Fruit fly (Drosophila melanogaster) whole organism, embryonic: ENCODE data around the gene CG32163.

Source experiments
- Adf1 ChIP-seq: fragments of 200-800 bp; sonication (Bioruptor generic); IDR thresholded peaks from 2 replicates; pipeline ENCODE4 v1.3.6; 2022; ENCODE audit warnings: missing biosample characterization, missing genetic modification characterization
- Atf3 ChIP-seq: fragments of 200-800 bp; sonication (Bioruptor generic); optimal IDR thresholded peaks from 3 replicates; lab custom pipeline; 2016; ENCODE audit warnings: missing biosample characterization, missing genetic modification characterization
- CG10654 ChIP-seq: fragments of 200-800 bp; sonication (Bioruptor generic); optimal IDR thresholded peaks from 2 replicates; lab custom pipeline; 2016; ENCODE audit warnings: missing biosample characterization, missing genetic modification characterization
- CG11456 ChIP-seq: fragments of 200-800 bp; sonication (Bioruptor generic); IDR thresholded peaks from 3 replicates; pipeline ENCODE4 v1.3.6; 2022; ENCODE audit warnings: missing biosample characterization, missing genetic modification characterization
- CG11695 ChIP-seq: fragments of 200-800 bp; sonication (Bioruptor generic); IDR thresholded peaks from 3 replicates; pipeline ENCODE4 v1.3.6; 2022; ENCODE audit warnings: missing biosample characterization, missing genetic modification characterization
- CG12942 ChIP-seq: fragments of 200-800 bp; sonication (Bioruptor generic); optimal IDR thresholded peaks from 3 replicates; lab custom pipeline; 2016; ENCODE audit warnings: missing biosample characterization, missing genetic modification characterization
- CG14014 ChIP-seq: fragments of 200-800 bp; sonication (Bioruptor generic); IDR thresholded peaks from 2 replicates; pipeline ENCODE4 v1.3.6; 2022; ENCODE audit warnings: missing biosample characterization, missing genetic modification characterization
- CG14860 ChIP-seq: fragments of 200-800 bp; sonication (Bioruptor generic); IDR thresholded peaks from 3 replicates; pipeline ENCODE4 v1.3.6; 2022; ENCODE audit warnings: missing biosample characterization, missing genetic modification characterization; ENCODE audit not compliant: partially characterized antibody
- CG1529 ChIP-seq: fragments of 200-800 bp; sonication (Bioruptor generic); optimal IDR thresholded peaks from 3 replicates; lab custom pipeline; 2018; ENCODE audit warnings: missing biosample characterization, missing genetic modification characterization
- CG15601 ChIP-seq: fragments of 200-800 bp; sonication (Bioruptor generic); optimal IDR thresholded peaks from 3 replicates; lab custom pipeline; 2019; ENCODE audit warnings: missing biosample characterization, mild to moderate bottlenecking, missing genetic modification characterization, moderate library complexity
- CG17385 ChIP-seq: fragments of 200-800 bp; sonication (Bioruptor generic); optimal IDR thresholded peaks from 3 replicates; lab custom pipeline; 2018; ENCODE audit warnings: missing biosample characterization, mild to moderate bottlenecking, missing genetic modification characterization
- CG2129 ChIP-seq: fragments of 200-800 bp; sonication (Bioruptor generic); IDR thresholded peaks from 2 replicates; pipeline ENCODE4 v1.3.6; 2022; ENCODE audit warnings: missing biosample characterization, missing genetic modification characterization; ENCODE audit not compliant: partially characterized antibody
- CG2889 ChIP-seq: fragments of 200-800 bp; sonication (Bioruptor generic); IDR thresholded peaks from 3 replicates; pipeline ENCODE4 v1.3.6; 2022; ENCODE audit warnings: missing biosample characterization, missing genetic modification characterization
- CG3065 ChIP-seq: fragments of 200-800 bp; sonication (Bioruptor generic); optimal IDR thresholded peaks from 2 replicates; lab custom pipeline; 2016; ENCODE audit warnings: missing biosample characterization, missing genetic modification characterization
- CG31441 ChIP-seq: fragments of 200-800 bp; sonication (Bioruptor generic); IDR thresholded peaks from 2 replicates; pipeline ENCODE4 v1.3.6; 2022; ENCODE audit warnings: missing biosample characterization, missing genetic modification characterization
- CG34224 ChIP-seq: fragments of 200-800 bp; sonication (Bioruptor generic); IDR thresholded peaks from 3 replicates; pipeline ENCODE4 v1.3.6; 2022; ENCODE audit warnings: missing biosample characterization, missing genetic modification characterization; ENCODE audit not compliant: partially characterized antibody
- CG4328 ChIP-seq: fragments of 200-800 bp; sonication (Bioruptor generic); optimal IDR thresholded peaks from 3 replicates; lab custom pipeline; 2017; ENCODE audit warnings: missing biosample characterization, missing genetic modification reagents, missing genetic modification characterization
- CG43689 ChIP-seq: fragments of 200-800 bp; sonication (Bioruptor generic); IDR thresholded peaks from 2 replicates; pipeline ENCODE4 v1.3.6; 2022; ENCODE audit warnings: missing biosample characterization, missing genetic modification characterization
- CG6689 ChIP-seq: fragments of 200-800 bp; sonication (Bioruptor generic); IDR thresholded peaks from 2 replicates; pipeline ENCODE4 v1.3.6; 2022; ENCODE audit warnings: missing biosample characterization, missing genetic modification characterization
- CG7839 ChIP-seq: fragments of 200-800 bp; sonication (Bioruptor generic); optimal IDR thresholded peaks from 3 replicates; lab custom pipeline; 2018; ENCODE audit warnings: missing biosample characterization, mild to moderate bottlenecking, missing genetic modification characterization, moderate library complexity
- CG8359 ChIP-seq: fragments of 200-800 bp; sonication (Bioruptor generic); optimal IDR thresholded peaks from 2 replicates; lab custom pipeline; 2017; ENCODE audit warnings: missing biosample characterization, mild to moderate bottlenecking, missing genetic modification characterization, borderline replicate concordance
- CG9817 ChIP-seq: fragments of 200-800 bp; sonication (Bioruptor generic); optimal IDR thresholded peaks from 2 replicates; lab custom pipeline; 2018; ENCODE audit warnings: missing biosample characterization, mild to moderate bottlenecking, missing genetic modification characterization, moderate library complexity
- CG9932 ChIP-seq: fragments of 200-800 bp; sonication (Bioruptor generic); IDR thresholded peaks from 2 replicates; pipeline ENCODE4 v1.3.6; 2022; ENCODE audit warnings: missing biosample characterization, missing genetic modification characterization
- D ChIP-seq, 2 experiments: fragments of 200-800 bp in 1 of 2; fragments of >200 bp in 1 of 2; sonication (Bioruptor generic) in 1 of 2; optimal IDR thresholded peaks; 2 replicates in 1 of 2; 3 replicates in 1 of 2; lab custom pipeline; 2017; ENCODE audit warnings: mild to moderate bottlenecking in 1 of 2, missing biosample characterization in 1 of 2, missing genetic modification characterization in 1 of 2, missing genetic modification reagents in 1 of 2
- Deaf1 ChIP-seq: fragments of 200-800 bp; optimal IDR thresholded peaks from 3 replicates; lab custom pipeline; 2019; ENCODE audit warnings: missing biosample characterization, mild to moderate bottlenecking, missing genetic modification characterization, moderate library complexity
- HHEX ChIP-seq: fragments of 200-800 bp; sonication (Bioruptor generic); optimal IDR thresholded peaks from 3 replicates; lab custom pipeline; 2017; ENCODE audit warnings: missing biosample characterization, mild to moderate bottlenecking, missing genetic modification characterization, missing genetic modification reagents
- Hsf ChIP-seq: fragments of 200-800 bp; sonication (Bioruptor generic); optimal IDR thresholded peaks from 3 replicates; lab custom pipeline; 2016; ENCODE audit warnings: missing biosample characterization, missing genetic modification characterization
- Lpt ChIP-seq: fragments of >200 bp; optimal IDR thresholded peaks from 2 replicates; lab custom pipeline; 2018; ENCODE audit warnings: missing biosample characterization, missing genetic modification characterization
- Myb ChIP-seq: fragments of 200-800 bp; sonication (Bioruptor generic); optimal IDR thresholded peaks from 2 replicates; lab custom pipeline; 2016; ENCODE audit warnings: missing biosample characterization, missing genetic modification characterization
- Nf-YA ChIP-seq: fragments of 200-800 bp; sonication (Bioruptor generic); IDR thresholded peaks from 2 replicates; pipeline ENCODE4 v1.3.6; 2022; ENCODE audit warnings: missing biosample characterization, missing genetic modification characterization
- NfI ChIP-seq: fragments of 200-800 bp; sonication (Bioruptor generic); optimal IDR thresholded peaks from 3 replicates; lab custom pipeline; 2018; ENCODE audit warnings: missing biosample characterization, mild to moderate bottlenecking, missing genetic modification characterization, moderate library complexity
- Side ChIP-seq: fragments of 200-800 bp; sonication (Bioruptor generic); optimal IDR thresholded peaks from 2 replicates; lab custom pipeline; 2016; ENCODE audit warnings: missing biosample characterization, missing genetic modification characterization
- Ssrp ChIP-seq: fragments of 200-800 bp; sonication (Bioruptor generic); optimal IDR thresholded peaks from 2 replicates; lab custom pipeline; 2018; ENCODE audit warnings: missing biosample characterization, mild to moderate bottlenecking, missing genetic modification characterization, moderate library complexity
- Vsx1 ChIP-seq: fragments of 200-800 bp; sonication (Bioruptor generic); optimal IDR thresholded peaks from 2 replicates; lab custom pipeline; 2017; ENCODE audit warnings: missing biosample characterization, mild to moderate bottlenecking, missing genetic modification characterization, missing genetic modification reagents
- cad ChIP-seq: fragments of >200 bp; optimal IDR thresholded peaks from 2 replicates; lab custom pipeline; 2017; ENCODE audit warnings: missing biosample characterization, missing genetic modification characterization
- ftz-f1 ChIP-seq: fragments of 200-800 bp; sonication (Bioruptor generic); optimal IDR thresholded peaks from 2 replicates; lab custom pipeline; 2016; ENCODE audit warnings: missing biosample characterization, missing genetic modification characterization
- gsb-n ChIP-seq: fragments of 200-800 bp; sonication (Bioruptor generic); optimal IDR thresholded peaks from 3 replicates; lab custom pipeline; 2018; ENCODE audit warnings: missing biosample characterization, mild to moderate bottlenecking, missing genetic modification characterization
- ham ChIP-seq: fragments of 200-800 bp; sonication (Bioruptor generic); IDR thresholded peaks from 2 replicates; pipeline ENCODE4 v1.3.6; 2022; ENCODE audit warnings: missing biosample characterization, missing genetic modification characterization
- hkb ChIP-seq, 2 experiments: fragments of 200-800 bp in 1 of 2; fragments of >200 bp in 1 of 2; sonication (Bioruptor generic) in 1 of 2; IDR thresholded peaks in 1 of 2; optimal IDR thresholded peaks in 1 of 2; 2 replicates each; pipeline versions ENCODE4 v1.3.6 to Lab custom; 2017 to 2022; ENCODE audit warnings: missing biosample characterization in 1 of 2, missing genetic modification characterization in 1 of 2
- luna ChIP-seq: fragments of 200-800 bp; sonication (Bioruptor generic); optimal IDR thresholded peaks from 2 replicates; lab custom pipeline; 2016; ENCODE audit warnings: missing biosample characterization, missing genetic modification characterization
- maf-S ChIP-seq: fragments of 200-800 bp; sonication (Bioruptor generic); optimal IDR thresholded peaks from 2 replicates; lab custom pipeline; 2016; ENCODE audit warnings: missing biosample characterization, missing genetic modification characterization
- pan ChIP-seq, 4 experiments: fragments of >200 bp in 3 of 4; fragments of 200-800 bp in 1 of 4; sonication (Bioruptor generic) in 1 of 4; optimal IDR thresholded peaks in 3 of 4; IDR thresholded peaks in 1 of 4; 2 replicates each; pipeline versions ENCODE4 v1.3.6 to Lab custom; 2017 to 2022; ENCODE audit warnings: missing biosample characterization in 2 of 4, missing genetic modification characterization in 2 of 4, mixed read lengths in 1 of 4
- pho ChIP-seq: fragments of 200-800 bp; sonication (Bioruptor generic); optimal IDR thresholded peaks from 2 replicates; lab custom pipeline; 2016; ENCODE audit warnings: missing biosample characterization, missing genetic modification characterization
- row ChIP-seq: fragments of 200-800 bp; sonication (Bioruptor generic); IDR thresholded peaks from 3 replicates; pipeline ENCODE4 v1.3.6; 2022; ENCODE audit warnings: missing biosample characterization, missing genetic modification characterization
- sens-2 ChIP-seq: fragments of 200-800 bp; sonication (Bioruptor generic); IDR thresholded peaks from 2 replicates; pipeline ENCODE4 v1.3.6; 2022; ENCODE audit warnings: missing biosample characterization, missing genetic modification characterization
- seq ChIP-seq: fragments of 200-800 bp; sonication (Bioruptor generic); IDR thresholded peaks from 2 replicates; pipeline ENCODE4 v1.3.6; 2022; ENCODE audit warnings: missing biosample characterization, missing genetic modification characterization
- trem ChIP-seq: fragments of 200-800 bp; optimal IDR thresholded peaks from 3 replicates; lab custom pipeline; 2019; ENCODE audit warnings: missing biosample characterization, mild to moderate bottlenecking, missing genetic modification characterization, moderate library complexity
- wdn ChIP-seq: fragments of 200-800 bp; sonication (Bioruptor generic); IDR thresholded peaks from 2 replicates; pipeline ENCODE4 v1.3.6; 2022; ENCODE audit warnings: missing biosample characterization, missing genetic modification characterization

CG32163 gene

dm6 chr3L:16571014-16571738, 15.8 kb upstream of the CG32163 start (continued):
- TF ChIP-seq Hsf (GFP tag; lab: Kevin White, UChicago), result peak; percentile 68
- peak; percentile 57 for TF ChIP-seq CG9932 (GFP tag; lab: Robert Waterston, UW)
- peak; percentile 30; the same call in 1 of the 2 replicates for TF ChIP-seq CG31441 (GFP tag; lab: Robert Waterston, UW)
- peak; percentile 45; the same call in 1 of the 2 replicates for TF ChIP-seq wdn (GFP tag; lab: Robert Waterston, UW)
- TF ChIP-seq CG6689 (GFP tag; lab: Robert Waterston, UW), result peak; percentile 64; the same call in 1 of the 2 replicates
- TF ChIP-seq CG34224 (GFP tag; lab: Robert Waterston, UW), result no peak
- no peak for TF ChIP-seq CG4328 (GFP tag; lab: Kevin White, UChicago)
- TF ChIP-seq Myb (GFP tag; lab: Kevin White, UChicago), result peak; percentile 24
- TF ChIP-seq maf-S (GFP tag; lab: Kevin White, UChicago), result peak; percentile 23
- peak; percentile 33; the same call in 1 of the 2 replicates for TF ChIP-seq Adf1 (GFP tag; lab: Robert Waterston, UW)
- TF ChIP-seq trem, result peak; percentile 2
- peak; percentile 42 for TF ChIP-seq CG10654 (GFP tag; lab: Kevin White, UChicago)
- TF ChIP-seq pho (GFP tag; lab: Kevin White, UChicago), result peak; percentile 44
- TF ChIP-seq CG14014 (GFP tag; lab: Robert Waterston, UW), result peak; percentile 71; the same call in 1 of the 2 replicates
- TF ChIP-seq gsb-n (tag; lab: Kevin White, UChicago), result no peak
- 0 out of 3 replicates have a peak, but pooled peaks have one; percentile 39 for TF ChIP-seq CG11456 (GFP tag; lab: Robert Waterston, UW)
- TF ChIP-seq D (optimal IDR thresholded peaks at IDR 0.05; lab: Kevin White, UChicago), result no peak
- no peak for TF ChIP-seq D (GFP tag; optimal IDR thresholded peaks at IDR 0.05; lab: Kevin White, UChicago)
- TF ChIP-seq Lpt (GFP tag; lab: Kevin White, UChicago), result no peak
- no peak for TF ChIP-seq CG1529
- TF ChIP-seq Side (GFP tag; lab: Kevin White, UChicago), result peak; percentile 22
- TF ChIP-seq cad, result no peak
- TF ChIP-seq CG12942, result peak; percentile 31
- TF ChIP-seq row (GFP tag; lab: Robert Waterston, UW), result peak; percentile 75
- peak; percentile 57; the same call in 2 of the 3 replicates for TF ChIP-seq CG11695
- no peak for TF ChIP-seq CG15601 (tag; lab: Kevin White, UChicago)
- no peak for TF ChIP-seq luna (GFP tag; lab: Kevin White, UChicago)
- no peak for TF ChIP-seq pan (optimal IDR thresholded peaks at IDR 0.05; lab: Kevin White, UChicago)
- peak in 1 of 2 experiments; percentile 71 for TF ChIP-seq pan (GFP tag; optimal IDR thresholded peaks at IDR 0.05 in 1 of 2, IDR thresholded peaks at IDR 0.05 in 1 of 2)
- TF ChIP-seq CG7839, result peak; percentile 67
- TF ChIP-seq Vsx1 (GFP tag; lab: Kevin White, UChicago), result peak; percentile 4
- TF ChIP-seq ftz-f1 (GFP tag; lab: Kevin White, UChicago), result no peak
- peak; percentile 30 for TF ChIP-seq CG17385 (GFP tag; lab: Kevin White, UChicago)
- TF ChIP-seq Deaf1 (tag; lab: Kevin White, UChicago), result peak; percentile 34
- TF ChIP-seq CG3065, result no peak
- no peak for TF ChIP-seq Ssrp (tag; lab: Kevin White, UChicago)
- TF ChIP-seq Atf3 (GFP tag; lab: Kevin White, UChicago), result no peak
- peak; percentile 36 for TF ChIP-seq HHEX
- TF ChIP-seq CG8359 (GFP tag; lab: Kevin White, UChicago), result peak; percentile 93
- no peak for TF ChIP-seq sens-2 (GFP tag; lab: Robert Waterston, UW)
- TF ChIP-seq CG9817 (tag; lab: Kevin White, UChicago), result peak; percentile 24
- peak; percentile 42 for TF ChIP-seq NfI (GFP tag; lab: Kevin White, UChicago)
- no peak for TF ChIP-seq CG14860 (GFP tag; lab: Robert Waterston, UW)
- no peak for TF ChIP-seq ham (GFP tag; lab: Robert Waterston, UW)
- TF ChIP-seq CG43689 (GFP tag; lab: Robert Waterston, UW), result 0 out of 2 replicates have a peak, but pooled peaks have one; percentile 7
- TF ChIP-seq Nf-YA (GFP tag; lab: Robert Waterston, UW), result peak; percentile 26; the same call in 1 of the 2 replicates
- no peak for TF ChIP-seq CG2129
- no peak for TF ChIP-seq hkb (optimal IDR thresholded peaks at IDR 0.05; lab: Kevin White, UChicago)
- TF ChIP-seq hkb (GFP tag; IDR thresholded peaks at IDR 0.05; lab: Robert Waterston, UW), result peak; percentile 53
- TF ChIP-seq CG2889, result peak; percentile 62
- peak; percentile 65 for TF ChIP-seq seq
